Fruit fly (Drosophila melanogaster): ENCODE data around the gene hwt.

The hwt gene

DNA sequence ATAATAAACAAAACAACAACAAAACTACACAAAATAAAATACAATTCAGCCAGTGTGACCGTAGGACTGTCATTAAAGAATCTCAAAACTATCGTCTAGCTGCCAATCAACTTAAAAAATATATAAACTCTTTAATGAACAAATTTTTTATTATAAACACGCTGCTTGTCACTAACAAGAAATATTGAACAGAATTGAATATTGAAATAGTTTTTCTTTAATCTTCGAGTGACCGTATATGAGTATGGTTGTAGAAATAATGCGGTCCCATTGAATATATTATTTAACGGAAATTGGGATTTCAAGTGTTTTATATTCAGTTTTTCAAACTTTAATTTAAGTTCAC lies 23.8 kb upstream of the hwt start, which contains the start of gene LIMK1 (continued):
- TF ChIP-seq CG9797 (GFP tag; optimal IDR thresholded peaks at IDR 0.05) (peak; percentile 83), CG1647 (GFP tag; optimal IDR thresholded peaks at IDR 0.05) (no peak), CG11504 (tag; optimal IDR thresholded peaks at IDR 0.05) (peak; percentile 11), CG5245 (GFP tag; optimal IDR thresholded peaks at IDR 0.05) (no peak), CG18764 (GFP tag; optimal IDR thresholded peaks at IDR 0.05) (no peak), gem (tag; optimal IDR thresholded peaks at IDR 0.05) (peak; percentile 10), CG10274 (GFP tag; optimal IDR thresholded peaks at IDR 0.05) (no peak), Hmx (GFP tag; optimal IDR thresholded peaks at IDR 0.05) (no peak), mam (GFP tag; optimal IDR thresholded peaks at IDR 0.05) (no peak), tna (GFP tag; IDR thresholded peaks at IDR 0.05; ENCODE audit: partially characterized antibody) (no peak), CG13287 (GFP tag; IDR thresholded peaks at IDR 0.05; ENCODE audit: partially characterized antibody) (peak; percentile 74), Hr51 (GFP tag; optimal IDR thresholded peaks at IDR 0.05) (no peak), sens-2 (GFP tag; IDR thresholded peaks at IDR 0.05) (no peak), CG3281 (GFP tag; optimal IDR thresholded peaks at IDR 0.05) (no peak), pzg (GFP tag; optimal IDR thresholded peaks at IDR 0.05) (peak; percentile 56), Ptx1 (GFP tag; IDR thresholded peaks at IDR 0.05) (no peak), HLHmδ (GFP tag; optimal IDR thresholded peaks at IDR 0.05) (no peak), CG33213 (GFP tag; optimal IDR thresholded peaks at IDR 0.05) (no peak), C15 (GFP tag; IDR thresholded peaks at IDR 0.05) (no peak), row (GFP tag; IDR thresholded peaks at IDR 0.05) (0 out of 3 replicates have a peak, but pooled peaks have one; percentile 13), ttk (GFP tag; IDR thresholded peaks at IDR 0.05) (no peak), CG15479 (GFP tag; optimal IDR thresholded peaks at IDR 0.05) (no peak), jumu (GFP tag; optimal IDR thresholded peaks at IDR 0.05) (no peak), Xrp1 (GFP tag; IDR thresholded peaks at IDR 0.05) (no peak), cato (GFP tag; optimal IDR thresholded peaks at IDR 0.05; ENCODE audit: borderline replicate concordance) (no peak), pita (GFP tag; optimal IDR thresholded peaks at IDR 0.05) (no peak), sr (GFP tag; IDR thresholded peaks at IDR 0.05) (no peak), CG13424 (tag; optimal IDR thresholded peaks at IDR 0.05) (no peak), CG6689 (GFP tag; IDR thresholded peaks at IDR 0.05) (no peak), insv (GFP tag; optimal IDR thresholded peaks at IDR 0.05) (peak in 1 of 2 experiments; percentile 3), Dp (GFP tag; optimal IDR thresholded peaks at IDR 0.05) (peak; percentile 28), CG12744 (GFP tag; optimal IDR thresholded peaks at IDR 0.05) (no peak), CG8388 (GFP tag; optimal IDR thresholded peaks at IDR 0.05) (no peak), zfh2 (GFP tag; optimal IDR thresholded peaks at IDR 0.05) (no peak), trh (GFP tag; optimal IDR thresholded peaks at IDR 0.05) (no peak), CG12659 (GFP tag; optimal IDR thresholded peaks at IDR 0.05) (peak; percentile 43), lbe (GFP tag; optimal IDR thresholded peaks at IDR 0.05) (no peak), CG8765 (GFP tag; IDR thresholded peaks at IDR 0.05) (no peak), CG34224 (GFP tag; IDR thresholded peaks at IDR 0.05; ENCODE audit: partially characterized antibody) (no peak), NK7.1 (GFP tag; optimal IDR thresholded peaks at IDR 0.05) (no peak), Lhr (GFP tag; optimal IDR thresholded peaks at IDR 0.05) (no peak), croc (GFP tag; conservative IDR thresholded peaks at IDR 0.05) (no peak), CG4854 (GFP tag; optimal IDR thresholded peaks at IDR 0.05) (no peak), CG15269 (tag; optimal IDR thresholded peaks at IDR 0.05) (no peak), knrl (GFP tag; IDR thresholded peaks at IDR 0.05; ENCODE audit: partially characterized antibody) (peak; percentile 51), CHES-1-like (GFP tag; optimal IDR thresholded peaks at IDR 0.05) (no peak), fd3F (GFP tag; optimal IDR thresholded peaks at IDR 0.05) (no peak), HmgD (GFP tag; optimal IDR thresholded peaks at IDR 0.05) (no peak), CG3065 (GFP tag; optimal IDR thresholded peaks at IDR 0.05) (no peak), CG8924 (tag; optimal IDR thresholded peaks at IDR 0.05) (peak; percentile 43), CG32532 (GFP tag; IDR thresholded peaks at IDR 0.05) (no peak), Elba2 (GFP tag; optimal IDR thresholded peaks at IDR 0.05) (no peak)
